Fruit fly (Drosophila melanogaster) whole organism, embryonic: ENCODE data around the gene Wdr62.

ENCODE experiments used
- Atf6 ChIP-seq: fragments of 200-800 bp; sonication (Bioruptor generic); IDR thresholded peaks from 2 replicates; pipeline ENCODE4 v1.3.6; 2022; ENCODE audit warnings: missing biosample characterization, missing genetic modification characterization
- CG10147 ChIP-seq: fragments of 200-800 bp; sonication (Bioruptor generic); optimal IDR thresholded peaks from 2 replicates; lab custom pipeline; 2019; ENCODE audit warnings: missing biosample characterization, mild to moderate bottlenecking, missing genetic modification characterization, moderate library complexity
- CG10267 ChIP-seq: fragments of 200-800 bp; sonication (Bioruptor generic); optimal IDR thresholded peaks from 2 replicates; lab custom pipeline; 2018; ENCODE audit warnings: missing biosample characterization, mild to moderate bottlenecking, missing genetic modification characterization, moderate library complexity
- CG11723 ChIP-seq: fragments of 200-800 bp; sonication (Bioruptor generic); optimal IDR thresholded peaks from 2 replicates; lab custom pipeline; 2017; ENCODE audit warnings: missing biosample characterization, mild to moderate bottlenecking, missing genetic modification characterization
- CG12391 ChIP-seq: fragments of 200-800 bp; sonication (Bioruptor generic); optimal IDR thresholded peaks from 3 replicates; lab custom pipeline; 2018; ENCODE audit warnings: missing biosample characterization, mild to moderate bottlenecking, missing genetic modification characterization, moderate library complexity
- CG12659 ChIP-seq: fragments of 200-800 bp; sonication (Bioruptor generic); optimal IDR thresholded peaks from 3 replicates; lab custom pipeline; 2017; ENCODE audit warnings: mild to moderate bottlenecking, missing biosample characterization, missing genetic modification reagents, missing genetic modification characterization
- CG15696 ChIP-seq: fragments of 200-800 bp; sonication (Bioruptor generic); optimal IDR thresholded peaks from 2 replicates; lab custom pipeline; 2019; ENCODE audit warnings: missing biosample characterization, mild to moderate bottlenecking, missing genetic modification characterization, moderate library complexity
- CG1603 ChIP-seq: fragments of 200-800 bp; sonication (Bioruptor generic); optimal IDR thresholded peaks from 2 replicates; lab custom pipeline; 2019; ENCODE audit warnings: missing biosample characterization, mild to moderate bottlenecking, missing genetic modification characterization, moderate library complexity
- CG16813 ChIP-seq: fragments of 200-800 bp; sonication (Bioruptor generic); IDR thresholded peaks from 3 replicates; pipeline ENCODE4 v1.3.6; 2022; ENCODE audit warnings: missing biosample characterization, missing genetic modification characterization; ENCODE audit not compliant: partially characterized antibody
- CG2202 ChIP-seq: fragments of 200-800 bp; sonication (Bioruptor generic); optimal IDR thresholded peaks from 2 replicates; lab custom pipeline; 2018; ENCODE audit warnings: missing biosample characterization, mild to moderate bottlenecking, missing genetic modification characterization
- CG2889 ChIP-seq: fragments of 200-800 bp; sonication (Bioruptor generic); IDR thresholded peaks from 3 replicates; pipeline ENCODE4 v1.3.6; 2022; ENCODE audit warnings: missing biosample characterization, missing genetic modification characterization
- CG30431 ChIP-seq: fragments of 200-800 bp; sonication (Bioruptor generic); optimal IDR thresholded peaks from 2 replicates; lab custom pipeline; 2017; ENCODE audit warnings: missing biosample characterization, missing genetic modification characterization
- CG34224 ChIP-seq: fragments of 200-800 bp; sonication (Bioruptor generic); IDR thresholded peaks from 3 replicates; pipeline ENCODE4 v1.3.6; 2022; ENCODE audit warnings: missing biosample characterization, missing genetic modification characterization; ENCODE audit not compliant: partially characterized antibody
- CG34422 ChIP-seq: fragments of 200-800 bp; sonication (Bioruptor generic); IDR thresholded peaks from 3 replicates; pipeline ENCODE4 v1.3.6; 2022; ENCODE audit warnings: missing biosample characterization, missing genetic modification characterization
- CG7271 ChIP-seq: fragments of 200-800 bp; sonication (Bioruptor generic); optimal IDR thresholded peaks from 2 replicates; lab custom pipeline; 2018; ENCODE audit warnings: missing biosample characterization, mild to moderate bottlenecking, missing genetic modification characterization, moderate library complexity
- CG7556 ChIP-seq: fragments of 200-800 bp; sonication (Bioruptor generic); optimal IDR thresholded peaks from 2 replicates; lab custom pipeline; 2017; ENCODE audit warnings: missing biosample characterization, mild to moderate bottlenecking, missing genetic modification characterization
- CG9932 ChIP-seq: fragments of 200-800 bp; sonication (Bioruptor generic); IDR thresholded peaks from 2 replicates; pipeline ENCODE4 v1.3.6; 2022; ENCODE audit warnings: missing biosample characterization, missing genetic modification characterization
- Dbx ChIP-seq: fragments of 200-800 bp; sonication (Bioruptor generic); IDR thresholded peaks from 3 replicates; pipeline ENCODE4 v1.3.6; 2022; ENCODE audit warnings: missing biosample characterization, missing genetic modification characterization
- Deaf1 ChIP-seq: fragments of 200-800 bp; optimal IDR thresholded peaks from 3 replicates; lab custom pipeline; 2019; ENCODE audit warnings: missing biosample characterization, mild to moderate bottlenecking, missing genetic modification characterization, moderate library complexity
- Dp ChIP-seq: fragments of 200-800 bp; sonication (Bioruptor generic); optimal IDR thresholded peaks from 2 replicates; lab custom pipeline; 2018; ENCODE audit warnings: missing biosample characterization, mild to moderate bottlenecking, missing genetic modification characterization, moderate library complexity
- E2f1 ChIP-seq: fragments of 200-800 bp; sonication (Bioruptor generic); IDR thresholded peaks from 2 replicates; pipeline ENCODE4 v1.3.6; 2022; ENCODE audit warnings: missing biosample characterization, missing genetic modification characterization
- HLH3B ChIP-seq: fragments of 200-800 bp; sonication (Bioruptor generic); IDR thresholded peaks from 2 replicates; pipeline ENCODE4 v1.3.6; 2022; ENCODE audit warnings: missing biosample characterization, missing genetic modification characterization
- Mrtf ChIP-seq: fragments of 200-800 bp; sonication (Bioruptor generic); IDR thresholded peaks from 3 replicates; pipeline ENCODE4 v1.3.6; 2022; ENCODE audit warnings: missing biosample characterization, missing genetic modification characterization
- Nf-YC ChIP-seq: fragments of 200-800 bp; optimal IDR thresholded peaks from 3 replicates; lab custom pipeline; 2019; ENCODE audit warnings: missing biosample characterization, mild to moderate bottlenecking, missing genetic modification characterization, moderate library complexity
- Optix ChIP-seq: fragments of 200-800 bp; sonication (Bioruptor generic); IDR thresholded peaks from 3 replicates; pipeline ENCODE4 v1.3.6; 2022; ENCODE audit warnings: missing biosample characterization, missing genetic modification characterization
- YL-1 ChIP-seq: fragments of 200-800 bp; sonication (Bioruptor generic); optimal IDR thresholded peaks from 3 replicates; lab custom pipeline; 2017; ENCODE audit warnings: missing biosample characterization, mild to moderate bottlenecking, missing genetic modification characterization
- ac ChIP-seq: fragments of 200-800 bp; sonication (Bioruptor generic); optimal IDR thresholded peaks from 3 replicates; lab custom pipeline; 2017; ENCODE audit warnings: missing biosample characterization, mild to moderate bottlenecking, missing genetic modification characterization
- aop ChIP-seq: fragments of 200-800 bp; sonication (Bioruptor generic); IDR thresholded peaks from 2 replicates; pipeline ENCODE4 v1.3.6; 2022; ENCODE audit warnings: missing biosample characterization, missing genetic modification characterization
- br ChIP-seq: fragments of >200 bp; optimal IDR thresholded peaks from 2 replicates; lab custom pipeline; 2017
- bsh ChIP-seq, 2 experiments: fragments of 200-800 bp; sonication (Bioruptor generic); optimal IDR thresholded peaks; 2 replicates each; lab custom pipeline; 2017 to 2018; ENCODE audit warnings: mild to moderate bottlenecking in 2 of 2, missing biosample characterization in 2 of 2, missing genetic modification characterization in 2 of 2, moderate library complexity in 1 of 2
- chn ChIP-seq: fragments of 200-800 bp; sonication (Bioruptor generic); optimal IDR thresholded peaks from 2 replicates; lab custom pipeline; 2016; ENCODE audit warnings: missing biosample characterization, missing genetic modification characterization
- ci ChIP-seq: fragments of 200-800 bp; sonication (Bioruptor generic); IDR thresholded peaks from 3 replicates; pipeline ENCODE4 v1.3.6; 2022; ENCODE audit warnings: missing biosample characterization, missing genetic modification characterization
- croc ChIP-seq: fragments of 200-800 bp; sonication (Bioruptor generic); conservative IDR thresholded peaks from 3 replicates; pipeline ENCODE4 v1.3.6; 2022; ENCODE audit warnings: missing biosample characterization, missing genetic modification characterization
- dmrt99B ChIP-seq: fragments of 200-800 bp; sonication (Bioruptor generic); optimal IDR thresholded peaks from 2 replicates; lab custom pipeline; 2018; ENCODE audit warnings: missing biosample characterization, mild to moderate bottlenecking, missing genetic modification characterization, moderate library complexity
- emc ChIP-seq: fragments of 200-800 bp; sonication (Bioruptor generic); optimal IDR thresholded peaks from 2 replicates; lab custom pipeline; 2016; ENCODE audit warnings: missing biosample characterization, missing genetic modification characterization
- exex ChIP-seq: fragments of 200-800 bp; sonication (Bioruptor generic); optimal IDR thresholded peaks from 4 replicates; lab custom pipeline; 2018; ENCODE audit warnings: missing biosample characterization, mild to moderate bottlenecking, missing genetic modification characterization, moderate library complexity
- ftz-f1 ChIP-seq: fragments of 200-800 bp; sonication (Bioruptor generic); optimal IDR thresholded peaks from 2 replicates; lab custom pipeline; 2016; ENCODE audit warnings: missing biosample characterization, missing genetic modification characterization
- gfzf ChIP-seq: fragments of 200-800 bp; sonication (Bioruptor generic); optimal IDR thresholded peaks from 2 replicates; lab custom pipeline; 2016; ENCODE audit warnings: missing biosample characterization, mild to moderate bottlenecking, missing genetic modification characterization, moderate library complexity
- hkb ChIP-seq, 2 experiments: fragments of 200-800 bp in 1 of 2; fragments of >200 bp in 1 of 2; sonication (Bioruptor generic) in 1 of 2; IDR thresholded peaks in 1 of 2; optimal IDR thresholded peaks in 1 of 2; 2 replicates each; pipeline versions ENCODE4 v1.3.6 to Lab custom; 2017 to 2022; ENCODE audit warnings: missing biosample characterization in 1 of 2, missing genetic modification characterization in 1 of 2
- inv ChIP-seq: fragments of 200-800 bp; sonication (Bioruptor generic); IDR thresholded peaks from 2 replicates; pipeline ENCODE4 v1.3.6; 2022; ENCODE audit warnings: missing biosample characterization, missing genetic modification characterization; ENCODE audit not compliant: partially characterized antibody
- lmd ChIP-seq: fragments of 200-800 bp; sonication (Bioruptor generic); IDR thresholded peaks from 2 replicates; pipeline ENCODE4 v1.3.6; 2022; ENCODE audit warnings: missing biosample characterization, missing genetic modification characterization
- org-1 ChIP-seq: fragments of 200-800 bp; sonication (Bioruptor generic); optimal IDR thresholded peaks from 2 replicates; lab custom pipeline; 2017; ENCODE audit warnings: missing biosample characterization, missing genetic modification characterization
- otp ChIP-seq: fragments of 200-800 bp; sonication (Bioruptor generic); IDR thresholded peaks from 3 replicates; pipeline ENCODE4, ENCODE4 v1.3.6; 2022; ENCODE audit warnings: missing biosample characterization, missing genetic modification characterization
- pho ChIP-seq: fragments of 200-800 bp; sonication (Bioruptor generic); optimal IDR thresholded peaks from 2 replicates; lab custom pipeline; 2016; ENCODE audit warnings: missing biosample characterization, missing genetic modification characterization
- salm ChIP-seq: fragments of 200-800 bp; sonication (Bioruptor generic); optimal IDR thresholded peaks from 2 replicates; lab custom pipeline; 2018; ENCODE audit warnings: missing biosample characterization, mild to moderate bottlenecking, missing genetic modification characterization
- so ChIP-seq: fragments of 200-800 bp; sonication (Bioruptor generic); IDR thresholded peaks from 3 replicates; pipeline ENCODE4 v1.3.6; 2022; ENCODE audit warnings: missing biosample characterization, missing genetic modification characterization
- tap ChIP-seq: fragments of 200-800 bp; optimal IDR thresholded peaks from 3 replicates; lab custom pipeline; 2019; ENCODE audit warnings: missing biosample characterization, mild to moderate bottlenecking, missing genetic modification characterization, moderate library complexity
- usp ChIP-seq: fragments of >200 bp; optimal IDR thresholded peaks from 2 replicates; lab custom pipeline; 2017; ENCODE audit warnings: missing biosample characterization, missing genetic modification characterization
- zf30C ChIP-seq: fragments of 200-800 bp; sonication (Bioruptor generic); optimal IDR thresholded peaks from 3 replicates; lab custom pipeline; 2018; ENCODE audit warnings: missing biosample characterization, mild to moderate bottlenecking, missing genetic modification characterization

Wdr62 gene

dm6 chr2L:1987434-1988191 is 103.2 kb downstream of the Wdr62 start, which contains the start of gene Got2 (continued):
- TF ChIP-seq CG10267 (no peak), Mrtf (GFP tag; lab: Robert Waterston, UW) (no peak), CG2202 (tag; lab: Kevin White, UChicago) (no peak), CG2889 (no peak), ftz-f1 (GFP tag; lab: Kevin White, UChicago) (peak; percentile 85), aop (GFP tag; lab: Robert Waterston, UW) (0 out of 2 replicates have a peak, but pooled peaks have one; percentile 20), ci (GFP tag; lab: Robert Waterston, UW) (no peak), exex (tag; lab: Kevin White, UChicago) (no peak), CG11723 (GFP tag; lab: Kevin White, UChicago) (no peak), Dbx (GFP tag; lab: Robert Waterston, UW) (0 out of 3 replicates have a peak, but pooled peaks have one; percentile 29), CG9932 (peak; percentile 62), br (lab: Kevin White, UChicago) (no peak), Nf-YC (no peak), otp (no peak), Dp (GFP tag; lab: Kevin White, UChicago) (peak; percentile 3), salm (tag; lab: Kevin White, UChicago) (no peak), croc (GFP tag; lab: Robert Waterston, UW) (no peak), lmd (GFP tag; lab: Robert Waterston, UW) (peak; percentile 25; the same call in 1 of the 2 replicates), usp (GFP tag; lab: Kevin White, UChicago) (no peak), dmrt99B (tag; lab: Kevin White, UChicago) (peak; percentile 19), gfzf (GFP tag; lab: Kevin White, UChicago) (no peak), hkb (optimal IDR thresholded peaks at IDR 0.05; lab: Kevin White, UChicago) (no peak), hkb (GFP tag; IDR thresholded peaks at IDR 0.05; lab: Robert Waterston, UW) (no peak), Optix (GFP tag; lab: Robert Waterston, UW) (no peak), CG34224 (GFP tag; lab: Robert Waterston, UW) (peak; percentile 69), inv (peak; percentile 87), HLH3B (GFP tag; lab: Robert Waterston, UW) (no peak), Atf6 (no peak), org-1 (GFP tag; lab: Kevin White, UChicago) (no peak), CG16813 (GFP tag; lab: Robert Waterston, UW) (peak; percentile 78), pho (no peak), CG30431 (GFP tag; lab: Kevin White, UChicago) (no peak), CG15696 (no peak), zf30C (GFP tag; lab: Kevin White, UChicago) (no peak), Deaf1 (tag; lab: Kevin White, UChicago) (peak; percentile 12), CG12391 (tag; lab: Kevin White, UChicago) (peak; percentile 64), emc (GFP tag; lab: Kevin White, UChicago) (no peak), so (no peak), bsh (GFP tag; optimal IDR thresholded peaks at IDR 0.05; lab: Kevin White, UChicago) (no peak), CG10147 (GFP tag; lab: Kevin White, UChicago) (no peak), CG12659 (GFP tag; lab: Kevin White, UChicago) (no peak), tap (tag; lab: Kevin White, UChicago) (no peak), chn (GFP tag; lab: Kevin White, UChicago) (no peak), CG7271 (tag; lab: Kevin White, UChicago) (no peak), CG1603 (tag; lab: Kevin White, UChicago) (peak; percentile 24), E2f1 (GFP tag; lab: Robert Waterston, UW) (no peak), CG7556 (peak; percentile 48), CG34422 (GFP tag; lab: Robert Waterston, UW) (peak; percentile 63; the same call in 1 of the 3 replicates), YL-1 (no peak), ac (no peak)
